Worm (Caenorhabditis elegans) whole organism, L4 larva: ENCODE measurements around the gene best-24.

Experiments used
- F10B5.3 ChIP-seq: sonication (generic microtip); optimal IDR thresholded peaks from 2 replicates; lab custom pipeline; 2016; ENCODE audit warnings: mild to moderate bottlenecking, missing genetic modification characterization, missing compliant biosample characterization
- F44E2.7 ChIP-seq: fragments of 200-800 bp; sonication (Bioruptor generic); IDR thresholded peaks from 2 replicates; pipeline ENCODE4 v2.1.2; 2022; ENCODE audit warnings: missing genetic modification characterization, missing compliant biosample characterization
- F49E8.2 ChIP-seq: sonication (generic microtip); optimal IDR thresholded peaks from 2 replicates; lab custom pipeline; 2016; ENCODE audit warnings: missing compliant biosample characterization, mild to moderate bottlenecking, missing genetic modification characterization, borderline replicate concordance
- T20F7.1 ChIP-seq: fragments of 200-800 bp; sonication (Bioruptor generic); optimal IDR thresholded peaks from 2 replicates; lab custom pipeline; 2018; ENCODE audit warnings: mild to moderate bottlenecking, missing genetic modification characterization, missing compliant biosample characterization
- Y105C5A.15 ChIP-seq: fragments of 200-800 bp; sonication (Bioruptor generic); IDR thresholded peaks from 2 replicates; pipeline ENCODE4 v1.3.6; 2022; ENCODE audit warnings: missing genetic modification characterization, missing compliant biosample characterization
- aha-1 ChIP-seq: fragments of 150-350 bp; peaks from one replicate; lab custom pipeline; 2014; ENCODE audit warnings: missing biosample characterization, missing genetic modification characterization
- aly-2 ChIP-seq: sonication (generic microtip); optimal IDR thresholded peaks from 2 replicates; lab custom pipeline; 2018; ENCODE audit warnings: missing biosample characterization, missing genetic modification characterization
- ama-1 ChIP-seq: fragments of 150-350 bp; optimal IDR thresholded peaks from 2 replicates; lab custom pipeline; 2014; ENCODE audit warnings: inconsistent platforms, mixed read lengths
- attf-4 ChIP-seq: sonication (generic microtip); optimal IDR thresholded peaks from 3 replicates; lab custom pipeline; 2017; ENCODE audit warnings: missing biosample characterization, missing genetic modification characterization
- ceh-28 ChIP-seq: fragments of 150-350 bp; optimal IDR thresholded peaks from 2 replicates; lab custom pipeline; 2014; ENCODE audit warnings: missing biosample characterization, missing genetic modification reagents, missing genetic modification characterization
- ceh-62 ChIP-seq: sonication (generic microtip); optimal IDR thresholded peaks from 2 replicates; lab custom pipeline; 2017; ENCODE audit warnings: missing biosample characterization, missing genetic modification characterization
- ceh-82 ChIP-seq: sonication (generic microtip); optimal IDR thresholded peaks from 2 replicates; lab custom pipeline; 2017; ENCODE audit warnings: missing biosample characterization, missing genetic modification characterization
- cey-2 ChIP-seq: sonication (generic microtip); optimal IDR thresholded peaks from 3 replicates; lab custom pipeline; 2017; ENCODE audit warnings: missing genetic modification characterization, mild to moderate bottlenecking, missing compliant biosample characterization, antibody characterized with exemption, borderline replicate concordance; ENCODE audit not compliant: insufficient read depth
- ctbp-1 ChIP-seq: fragments of 200-800 bp; sonication (Bioruptor generic); IDR thresholded peaks from 2 replicates; pipeline ENCODE4 v1.3.6; 2022; ENCODE audit warnings: missing genetic modification reagents, missing genetic modification characterization, missing compliant biosample characterization
- dmd-8 ChIP-seq: fragments of 200-800 bp; sonication (Bioruptor generic); IDR thresholded peaks from 2 replicates; pipeline ENCODE4 v1.3.6; 2022; ENCODE audit warnings: missing genetic modification characterization, missing compliant biosample characterization
- duxl-1 ChIP-seq: sonication (generic microtip); optimal IDR thresholded peaks from 2 replicates; lab custom pipeline; 2016; ENCODE audit warnings: mild to moderate bottlenecking, missing genetic modification characterization, moderate library complexity, missing compliant biosample characterization; ENCODE audit not compliant: poor library complexity
- fos-1 ChIP-seq: fragments of 150-350 bp; optimal IDR thresholded peaks from 2 replicates; lab custom pipeline; 2014; ENCODE audit warnings: missing biosample characterization, missing genetic modification characterization
- hmg-1.1 ChIP-seq: fragments of 200-800 bp; sonication (Bioruptor generic); IDR thresholded peaks from 2 replicates; pipeline ENCODE4 v1.3.6; 2022; ENCODE audit warnings: missing genetic modification reagents, missing genetic modification characterization, missing compliant biosample characterization
- jun-1 ChIP-seq: fragments of 150-350 bp; optimal IDR thresholded peaks from 2 replicates; lab custom pipeline; 2014; ENCODE audit warnings: missing biosample characterization, missing genetic modification reagents, missing genetic modification characterization
- lin-1 ChIP-seq: fragments of 200-800 bp; sonication (Bioruptor generic); IDR thresholded peaks from 2 replicates; pipeline ENCODE4 v1.3.6; 2022; ENCODE audit warnings: missing genetic modification reagents, missing genetic modification characterization, missing compliant biosample characterization
- lin-13 ChIP-seq: fragments of 150-350 bp; optimal IDR thresholded peaks from 2 replicates; lab custom pipeline; 2014; ENCODE audit warnings: missing biosample characterization, missing genetic modification reagents, missing genetic modification characterization
- lin-15B ChIP-seq: fragments of 150-350 bp; sonication (generic microtip); optimal IDR thresholded peaks from 3 replicates; lab custom pipeline; 2014; ENCODE audit warnings: missing biosample characterization, missing genetic modification characterization
- lin-38 ChIP-seq: fragments of 200-800 bp; sonication (Bioruptor generic); IDR thresholded peaks from 2 replicates; pipeline ENCODE4 v1.3.6; 2022; ENCODE audit warnings: missing genetic modification reagents, missing genetic modification characterization, missing compliant biosample characterization
- lsy-2 ChIP-seq, 2 experiments: fragments of 150-350 bp in 1 of 2; sonication (generic microtip) in 1 of 2; optimal IDR thresholded peaks; 2 replicates each; lab custom pipeline; 2014 to 2017; ENCODE audit warnings: missing biosample characterization in 2 of 2, missing genetic modification characterization in 2 of 2
- madf-9 ChIP-seq: fragments of 200-800 bp; sonication (Bioruptor generic); conservative IDR thresholded peaks from 2 replicates; pipeline ENCODE4 v1.3.6; 2022; ENCODE audit warnings: missing genetic modification reagents, missing genetic modification characterization, missing compliant biosample characterization
- mdt-29 ChIP-seq: fragments of 200-800 bp; sonication (Bioruptor generic); IDR thresholded peaks from 2 replicates; pipeline ENCODE4 v1.3.6; 2022; ENCODE audit warnings: missing genetic modification reagents, missing genetic modification characterization, missing compliant biosample characterization
- nhr-10 ChIP-seq: fragments of 150-350 bp; optimal IDR thresholded peaks from 2 replicates; lab custom pipeline; 2014; ENCODE audit warnings: missing biosample characterization, missing genetic modification characterization
- nhr-102 ChIP-seq: sonication (generic microtip); optimal IDR thresholded peaks from 2 replicates; lab custom pipeline; 2016; ENCODE audit warnings: mild to moderate bottlenecking, missing genetic modification characterization, moderate library complexity, missing compliant biosample characterization
- nhr-11 ChIP-seq: fragments of 150-350 bp; optimal IDR thresholded peaks from 2 replicates; lab custom pipeline; 2014; ENCODE audit warnings: missing biosample characterization, missing genetic modification characterization
- nhr-111 ChIP-seq: fragments of 200-800 bp; sonication (Bioruptor generic); optimal IDR thresholded peaks from 2 replicates; lab custom pipeline; 2018; ENCODE audit warnings: mild to moderate bottlenecking, missing genetic modification characterization, missing compliant biosample characterization
- nhr-25 ChIP-seq: sonication (generic microtip); optimal IDR thresholded peaks from 2 replicates; lab custom pipeline; 2017; ENCODE audit warnings: missing genetic modification characterization, mild to moderate bottlenecking, missing compliant biosample characterization, antibody characterized with exemption, moderate library complexity, borderline replicate concordance; ENCODE audit not compliant: insufficient read depth
- pha-4 ChIP-seq, 2 experiments: fragments of 150-350 bp in 1 of 2; fragments of 200-800 bp in 1 of 2; sonication (Bioruptor generic) in 1 of 2; IDR thresholded peaks in 1 of 2; optimal IDR thresholded peaks in 1 of 2; 2 replicates each; pipeline versions ENCODE4 v1.3.6 to Lab custom; 2014 to 2022; ENCODE audit warnings: missing genetic modification characterization in 2 of 2, missing genetic modification reagents in 2 of 2, missing biosample characterization in 1 of 2, missing compliant biosample characterization in 1 of 2
- set-16 ChIP-seq: fragments of 200-800 bp; sonication (Bioruptor generic); IDR thresholded peaks from 2 replicates; pipeline ENCODE4 v1.3.6; 2022; ENCODE audit warnings: missing genetic modification reagents, missing genetic modification characterization, missing compliant biosample characterization
- skn-1 ChIP-seq: fragments of 150-350 bp; optimal IDR thresholded peaks from 2 replicates; lab custom pipeline; 2014; ENCODE audit warnings: missing biosample characterization, missing genetic modification characterization
- snpc-1.2 ChIP-seq: fragments of 200-800 bp; sonication (Bioruptor generic); IDR thresholded peaks from 2 replicates; pipeline ENCODE4 v1.3.6; 2022; ENCODE audit warnings: missing genetic modification reagents, missing genetic modification characterization, missing compliant biosample characterization
- snpc-4 ChIP-seq: fragments of 150-350 bp; optimal IDR thresholded peaks from 2 replicates; lab custom pipeline; 2014; ENCODE audit warnings: missing biosample characterization, missing genetic modification characterization
- spr-1 ChIP-seq: sonication (generic microtip); optimal IDR thresholded peaks from 2 replicates; lab custom pipeline; 2016; ENCODE audit warnings: mild to moderate bottlenecking, missing genetic modification characterization, missing compliant biosample characterization
- spr-3 ChIP-seq: fragments of 200-800 bp; sonication (Bioruptor generic); optimal IDR thresholded peaks from 2 replicates; lab custom pipeline; 2018; ENCODE audit warnings: mild to moderate bottlenecking, missing genetic modification characterization, missing compliant biosample characterization
- unc-62 ChIP-seq, 3 experiments: fragments of 150-350 bp in 1 of 3; sonication (generic microtip); optimal IDR thresholded peaks in 2 of 3; peaks in 1 of 3; 1 replicate in 1 of 3; 2 replicates in 2 of 3; lab custom pipeline; 2014 to 2017; ENCODE audit warnings: missing biosample characterization in 3 of 3, missing genetic modification characterization in 3 of 3, missing genetic modification reagents in 3 of 3, missing genotype in 1 of 3
- zfp-3 ChIP-seq: fragments of 200-800 bp; sonication (Bioruptor generic); conservative IDR thresholded peaks from 2 replicates; pipeline ENCODE4 v1.3.6; 2022; ENCODE audit warnings: missing genetic modification reagents, missing genetic modification characterization, missing compliant biosample characterization
- zip-2 ChIP-seq: fragments of 150-350 bp; optimal IDR thresholded peaks from 2 replicates; lab custom pipeline; 2014; ENCODE audit warnings: missing biosample characterization, missing genetic modification characterization
- ztf-11 ChIP-seq: fragments of 150-350 bp; optimal IDR thresholded peaks from 2 replicates; lab custom pipeline; 2014; ENCODE audit warnings: missing biosample characterization, missing genetic modification characterization

The best-24 gene

DNA sequence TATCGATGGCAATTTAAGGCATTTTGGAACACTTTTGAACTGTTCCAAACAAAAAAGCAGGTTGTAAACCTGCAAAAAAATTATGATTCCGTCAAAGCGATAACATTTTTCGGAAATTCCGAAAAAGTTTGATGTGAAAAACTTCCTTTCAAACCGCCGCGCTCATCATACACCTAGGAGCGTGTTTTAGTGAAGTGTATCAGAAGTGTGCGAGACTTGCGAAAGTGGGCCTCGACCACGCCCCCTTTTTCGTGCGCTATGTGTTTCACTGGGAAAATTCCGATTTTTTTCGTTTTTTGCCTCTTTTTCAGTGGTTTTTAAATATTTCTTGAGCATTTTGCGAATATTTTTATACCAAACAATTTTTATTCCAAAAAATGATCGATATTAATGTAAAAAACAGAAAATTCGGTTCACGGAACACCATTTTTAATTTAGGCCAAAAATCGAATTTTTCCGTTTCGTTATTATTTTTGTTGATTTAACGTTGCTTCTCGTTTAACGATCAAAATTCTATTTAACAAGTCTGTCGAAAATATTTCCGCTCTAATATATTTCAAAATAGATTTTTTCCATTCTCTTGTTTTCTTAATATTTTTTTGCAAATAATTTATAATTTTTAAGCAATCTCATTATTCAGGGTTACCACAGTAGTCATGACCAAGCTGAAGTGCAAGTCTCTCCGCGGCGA, 46.2 kb upstream of the best-24 start, which contains the start of gene rpl-35 (continued):
- TF ChIP-seq mdt-29 (GFP tag; lab: Robert Waterston, UW) (peak; percentile 98), ztf-11 (tag; lab: Kevin White, UChicago) (peak; percentile 73), ceh-62 (no peak), lin-15B (peak; percentile 98), F44E2.7 (peak; percentile 96), set-16 (GFP tag; lab: Robert Waterston, UW) (no peak; the same call in 1 of the 2 replicates), duxl-1 (tag; lab: Kevin White, UChicago) (peak; percentile 98), F10B5.3 (tag; lab: Kevin White, UChicago) (peak; percentile 93), zip-2 (peak; percentile 93), lin-1 (peak; percentile 99), ceh-82 (peak; percentile 56)

DNA sequence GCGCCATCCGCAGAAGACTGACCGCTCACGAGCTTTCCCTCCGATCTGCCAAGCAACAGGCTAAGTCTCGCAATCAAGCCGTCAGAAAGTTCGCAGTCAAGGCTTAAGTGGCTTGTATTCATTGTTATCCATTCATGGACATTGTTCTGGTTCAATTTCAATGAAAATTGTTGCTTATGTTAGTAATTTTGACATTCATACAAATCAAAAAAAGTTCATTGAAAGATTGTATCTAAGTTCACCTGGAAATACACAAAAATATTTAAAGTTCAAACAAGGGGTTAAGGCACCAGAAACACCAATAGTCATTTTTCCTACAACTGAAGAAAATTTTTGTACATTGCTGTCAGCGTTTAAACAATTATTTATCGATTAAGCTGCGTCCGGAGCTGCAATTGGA, 45.4 kb upstream of the best-24 start:
- peak; percentile 49 for TF ChIP-seq lin-38 (GFP tag; lab: Robert Waterston, UW)
- no peak for TF ChIP-seq lin-1
- TF ChIP-seq madf-9, result 0 out of 2 replicates have a peak, but pooled peaks have one; percentile 23
- 0 out of 2 replicates have a peak, but pooled peaks have one; percentile 6 for TF ChIP-seq Y105C5A.15 (GFP tag; lab: Robert Waterston, UW)
- TF ChIP-seq unc-62 (GFP tag; optimal IDR thresholded peaks at IDR 0.05 in 1 of 2; lab: Kevin White, UChicago), result no peak
- TF ChIP-seq unc-62 (tag; optimal IDR thresholded peaks at IDR 0.05; lab: Kevin White, UChicago), result no peak
- TF ChIP-seq F49E8.2, result peak; percentile 33
- TF ChIP-seq ctbp-1 (GFP tag; lab: Robert Waterston, UW), result 0 out of 2 replicates have a peak, but pooled peaks have one; percentile 9
- TF ChIP-seq pha-4 (GFP tag; IDR thresholded peaks at IDR 0.05; lab: Robert Waterston, UW), result peak; percentile 20; the same call in 1 of the 2 replicates
- TF ChIP-seq pha-4 (tag; optimal IDR thresholded peaks at IDR 0.05; lab: Kevin White, UChicago), result no peak
- TF ChIP-seq skn-1 (tag; lab: Kevin White, UChicago), result no peak
- TF ChIP-seq spr-1 (tag; lab: Kevin White, UChicago), result no peak
- no peak for TF ChIP-seq T20F7.1 (GFP tag; lab: Kevin White, UChicago)
- no peak for TF ChIP-seq nhr-111 (GFP tag; lab: Kevin White, UChicago)
- peak; percentile 54; the same call in 1 of the 2 replicates for TF ChIP-seq snpc-1.2 (GFP tag; lab: Robert Waterston, UW)
- no peak for TF ChIP-seq nhr-11 (tag; lab: Kevin White, UChicago)
- TF ChIP-seq aha-1, result peak; percentile 53
- TF ChIP-seq cey-2, result no peak
- no peak for TF ChIP-seq ceh-28 (tag; lab: Kevin White, UChicago)
- TF ChIP-seq ceh-62, result no peak

DNA sequence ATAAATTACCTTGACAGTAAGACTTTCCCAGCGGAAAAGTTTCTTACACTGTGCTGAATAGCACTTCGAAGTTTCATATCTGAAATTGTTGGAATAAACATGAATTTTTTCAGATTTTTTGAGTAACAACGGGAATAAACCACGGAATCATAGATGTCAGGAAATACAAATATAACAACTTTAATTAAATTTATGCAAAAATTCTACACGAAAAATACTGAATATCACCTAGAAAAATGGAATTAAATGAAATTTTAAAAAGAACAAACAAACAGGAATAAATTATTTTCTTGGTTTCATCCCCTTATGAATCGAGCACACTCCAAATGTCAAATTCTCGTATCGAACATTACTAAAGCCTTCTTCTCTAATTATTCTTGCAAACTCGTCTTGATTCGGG, 43.7 kb upstream of the best-24 start, which contains the start of gene tag-307:
Gene tag-307 (minus strand): TSS at position 101 of the 400 bp plus-strand sequence.
- TF ChIP-seq unc-62 (GFP tag; optimal IDR thresholded peaks at IDR 0.05 in 1 of 2; lab: Kevin White, UChicago) (peak in 1 of 2 experiments; percentile 56), unc-62 (tag; optimal IDR thresholded peaks at IDR 0.05; lab: Kevin White, UChicago) (no peak), mdt-29 (GFP tag; lab: Robert Waterston, UW) (no peak), nhr-102 (no peak)

DNA sequence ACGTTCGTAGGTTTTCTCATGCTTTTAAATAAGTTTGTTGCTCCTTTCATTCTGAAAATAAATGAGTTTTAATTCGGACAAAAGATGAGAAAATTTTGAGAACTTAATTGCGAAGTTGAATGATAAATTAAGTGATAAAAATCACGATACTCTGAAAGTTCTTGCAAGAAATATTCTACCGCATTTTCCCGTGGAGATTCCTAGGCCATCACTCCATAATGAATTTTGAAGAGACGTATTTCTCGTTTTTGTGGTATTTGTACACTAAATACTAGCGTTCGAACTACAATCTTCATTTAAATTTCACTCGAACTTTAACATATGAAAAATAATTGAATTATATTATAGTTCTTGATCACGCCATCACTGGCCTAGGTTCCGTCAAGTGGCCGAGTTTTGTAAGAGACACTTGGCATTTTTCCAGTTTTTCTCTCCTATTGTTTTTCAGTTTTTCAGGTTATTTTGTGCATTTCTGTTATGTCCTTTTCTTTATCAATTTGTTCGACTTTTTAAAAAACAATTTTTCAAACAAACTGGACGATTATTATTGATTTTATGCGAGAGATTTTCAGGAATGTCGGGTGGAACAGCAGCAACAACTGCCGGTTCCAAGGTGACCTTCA, 42.3 kb upstream of the best-24 start, which contains the start of the genes coq-5 and ufm-1:
Gene coq-5 (minus strand): TSS at position 51 of the 623 bp plus-strand sequence.
Gene ufm-1 (plus strand): TSS at position 573 of the 623 bp plus-strand sequence.
- TF ChIP-seq nhr-102, result peak; percentile 3
- TF ChIP-seq dmd-8, result no peak
- TF ChIP-seq lin-13 (GFP tag; lab: Kevin White, UChicago), result no peak
- no peak for TF ChIP-seq attf-4 (tag; lab: Kevin White, UChicago)
- peak in 1 of 2 experiments; percentile 18 for TF ChIP-seq lsy-2 (tag; optimal IDR thresholded peaks at IDR 0.05; lab: Kevin White, UChicago)
- no peak for TF ChIP-seq Y105C5A.15 (GFP tag; lab: Robert Waterston, UW)
- TF ChIP-seq aly-2 (tag; lab: Kevin White, UChicago), result no peak
- TF ChIP-seq snpc-4 (tag; lab: Kevin White, UChicago), result no peak
- TF ChIP-seq snpc-1.2 (GFP tag; lab: Robert Waterston, UW), result no peak
- no peak for TF ChIP-seq pha-4 (GFP tag; IDR thresholded peaks at IDR 0.05; lab: Robert Waterston, UW)
- no peak for TF ChIP-seq pha-4 (tag; optimal IDR thresholded peaks at IDR 0.05; lab: Kevin White, UChicago)
- TF ChIP-seq ama-1 (lab: Kevin White, UChicago), result no peak
- peak; percentile 58 for TF ChIP-seq T20F7.1 (GFP tag; lab: Kevin White, UChicago)
- no peak for TF ChIP-seq spr-3 (GFP tag; lab: Kevin White, UChicago)
- no peak for TF ChIP-seq hmg-1.1 (GFP tag; lab: Robert Waterston, UW)
- TF ChIP-seq zfp-3, result no peak
- no peak for TF ChIP-seq jun-1 (tag; lab: Kevin White, UChicago)
- TF ChIP-seq fos-1 (tag; lab: Kevin White, UChicago), result no peak
- TF ChIP-seq nhr-25 (tag; lab: Kevin White, UChicago), result no peak
- TF ChIP-seq nhr-10, result no peak
- no peak for TF ChIP-seq ceh-28 (tag; lab: Kevin White, UChicago)
